Worm (Caenorhabditis elegans) whole organism, L4/young adult: ENCODE measurements around the gene W02B3.7.

Experiments used
- W03F9.2 ChIP-seq: fragments of 150-350 bp; optimal IDR thresholded peaks from 2 replicates; lab custom pipeline; 2014; ENCODE audit warnings: missing biosample characterization, missing genetic modification characterization
- dao-5 ChIP-seq: sonication (generic microtip); optimal IDR thresholded peaks from 2 replicates; lab custom pipeline; 2016; ENCODE audit warnings: missing genotype, missing genetic modification characterization, moderate library complexity, missing compliant biosample characterization

- TF ChIP-seq dao-5 (tag; lab: Kevin White, UChicago) (no peak), W03F9.2 (tag; lab: Kevin White, UChicago) (no peak)
Measured at ce11 chrIII:665173-665757, 26.6 kb downstream of the W02B3.7 start, which contains the start of gene C09F5.3.
